Worm (Caenorhabditis elegans) whole organism, early embryonic: Measurements from ENCODE around the gene got-2.2.

Experiments
- B0310.2 ChIP-seq: sonication (generic microtip); optimal IDR thresholded peaks from 2 replicates; lab custom pipeline; 2016; ENCODE audit warnings: mild to moderate bottlenecking, missing genetic modification characterization, missing compliant biosample characterization
- F13C5.2 ChIP-seq: sonication (generic microtip); optimal IDR thresholded peaks from 2 replicates; lab custom pipeline; 2017; ENCODE audit warnings: mild to moderate bottlenecking, missing genetic modification characterization, inconsistent platforms, missing compliant biosample characterization
- aly-1 ChIP-seq: sonication (generic microtip); optimal IDR thresholded peaks from 2 replicates; lab custom pipeline; 2016; ENCODE audit warnings: missing genetic modification characterization, missing compliant biosample characterization
- ama-1 ChIP-seq: fragments of 150-350 bp; optimal IDR thresholded peaks from 2 replicates; lab custom pipeline; 2014
- ceh-13 ChIP-seq: fragments of 200-800 bp; sonication (Bioruptor generic); optimal IDR thresholded peaks from 2 replicates; lab custom pipeline; 2018; ENCODE audit warnings: mild to moderate bottlenecking, missing genetic modification characterization, missing compliant biosample characterization
- ceh-36 ChIP-seq: sonication (generic microtip); optimal IDR thresholded peaks from 2 replicates; lab custom pipeline; 2016; ENCODE audit warnings: missing genetic modification characterization, inconsistent platforms, missing compliant biosample characterization
- ets-7 ChIP-seq: sonication (generic microtip); optimal IDR thresholded peaks from 2 replicates; lab custom pipeline; 2016; ENCODE audit warnings: missing genotype, missing genetic modification characterization, missing compliant biosample characterization
- flt-1 ChIP-seq: fragments of 200-800 bp; sonication (Bioruptor generic); IDR thresholded peaks from 2 replicates; pipeline ENCODE4 v1.3.6; 2022; ENCODE audit warnings: missing genetic modification characterization, missing compliant biosample characterization
- hmbx-1 ChIP-seq: sonication (generic microtip); optimal IDR thresholded peaks from 2 replicates; lab custom pipeline; 2016; ENCODE audit warnings: mild to moderate bottlenecking, missing genetic modification characterization, missing compliant biosample characterization
- hmg-4 ChIP-seq: fragments of 200-800 bp; sonication (Bioruptor generic); optimal IDR thresholded peaks from 2 replicates; lab custom pipeline; 2018; ENCODE audit warnings: mild to moderate bottlenecking, missing genetic modification characterization, missing compliant biosample characterization
- hnd-1 ChIP-seq: sonication (generic microtip); optimal IDR thresholded peaks from 2 replicates; lab custom pipeline; 2016; ENCODE audit warnings: missing genetic modification characterization, missing compliant biosample characterization
- pes-1 ChIP-seq: fragments of 200-800 bp; sonication (Bioruptor generic); IDR thresholded peaks from 2 replicates; pipeline ENCODE4 v1.3.6; 2022; ENCODE audit warnings: missing genetic modification reagents, missing genetic modification characterization, missing compliant biosample characterization
- scrt-1 ChIP-seq: fragments of 200-800 bp; sonication (Bioruptor generic); IDR thresholded peaks from 2 replicates; pipeline ENCODE4 v1.3.6; 2022; ENCODE audit warnings: missing genetic modification characterization, missing compliant biosample characterization
- sea-1 ChIP-seq: fragments of 200-800 bp; sonication (Bioruptor generic); conservative IDR thresholded peaks from 2 replicates; pipeline ENCODE4 v1.3.6; 2022; ENCODE audit warnings: missing genetic modification characterization, missing compliant biosample characterization
- tbx-11 ChIP-seq: fragments of 200-800 bp; sonication (Bioruptor generic); IDR thresholded peaks from 2 replicates; pipeline ENCODE4 v1.3.6; 2022; ENCODE audit warnings: missing genetic modification characterization, missing compliant biosample characterization
- tbx-37 ChIP-seq: fragments of 200-800 bp; sonication (Bioruptor generic); conservative IDR thresholded peaks from 2 replicates; pipeline ENCODE4 v1.3.6; 2022; ENCODE audit warnings: missing genetic modification reagents, missing genetic modification characterization, missing compliant biosample characterization
- tra-4 ChIP-seq: sonication (generic microtip); optimal IDR thresholded peaks from 2 replicates; lab custom pipeline; 2017; ENCODE audit warnings: missing genetic modification characterization, missing compliant biosample characterization

The got-2.2 gene

ce11 chrX:6251321-6251720 lies 10.5 kb downstream of the got-2.2 start:
- TF ChIP-seq ceh-36 (tag; lab: Kevin White, UChicago), result no peak
- no peak for TF ChIP-seq hmg-4 (GFP tag; lab: Kevin White, UChicago)
- no peak for TF ChIP-seq B0310.2 (tag; lab: Kevin White, UChicago)
- TF ChIP-seq hnd-1 (tag; lab: Kevin White, UChicago), result no peak
- no peak for TF ChIP-seq ceh-13 (GFP tag; lab: Kevin White, UChicago)
- no peak for TF ChIP-seq hmbx-1 (tag; lab: Kevin White, UChicago)
- TF ChIP-seq ama-1 (lab: Kevin White, UChicago), result no peak
- no peak for TF ChIP-seq flt-1 (GFP tag; lab: Robert Waterston, UW)
- no peak for TF ChIP-seq F13C5.2 (tag; lab: Kevin White, UChicago)
- no peak for TF ChIP-seq tbx-11
- TF ChIP-seq scrt-1 (GFP tag; lab: Robert Waterston, UW), result no peak
- no peak for TF ChIP-seq pes-1
- TF ChIP-seq tbx-37, result no peak
- TF ChIP-seq sea-1 (GFP tag; lab: Robert Waterston, UW), result no peak
- TF ChIP-seq aly-1 (tag; lab: Kevin White, UChicago), result no peak
- no peak for TF ChIP-seq tra-4 (tag; lab: Kevin White, UChicago)

ce11 chrX:6251947-6252617 lies 11.3 kb downstream of the got-2.2 start:
- TF ChIP-seq hmg-4 (GFP tag; lab: Kevin White, UChicago), result peak; percentile 48
- no peak for TF ChIP-seq ceh-13 (GFP tag; lab: Kevin White, UChicago)
- peak; percentile 61 for TF ChIP-seq aly-1 (tag; lab: Kevin White, UChicago)
- peak; percentile 57; the same call in 1 of the 2 replicates for TF ChIP-seq sea-1 (GFP tag; lab: Robert Waterston, UW)
- peak; percentile 1 for TF ChIP-seq F13C5.2 (tag; lab: Kevin White, UChicago)
- 0 out of 2 replicates have a peak, but pooled peaks have one; percentile 54 for TF ChIP-seq scrt-1 (GFP tag; lab: Robert Waterston, UW)
- no peak for TF ChIP-seq hnd-1 (tag; lab: Kevin White, UChicago)
- TF ChIP-seq pes-1, result no peak
- peak; percentile 91 for TF ChIP-seq ama-1 (lab: Kevin White, UChicago)

ce11 chrX:6252752-6253151 lies 12.0 kb downstream of the got-2.2 start:
- TF ChIP-seq F13C5.2 (tag; lab: Kevin White, UChicago) (no peak), tbx-11 (no peak), tra-4 (tag; lab: Kevin White, UChicago) (no peak), ceh-36 (tag; lab: Kevin White, UChicago) (no peak), ceh-13 (GFP tag; lab: Kevin White, UChicago) (no peak), flt-1 (GFP tag; lab: Robert Waterston, UW) (no peak), hnd-1 (tag; lab: Kevin White, UChicago) (no peak), hmbx-1 (tag; lab: Kevin White, UChicago) (no peak), ets-7 (tag; lab: Kevin White, UChicago) (peak; percentile 14)

- no peak for TF ChIP-seq hnd-1 (tag; lab: Kevin White, UChicago)
- no peak for TF ChIP-seq tbx-11
- no peak for TF ChIP-seq ceh-36 (tag; lab: Kevin White, UChicago)
- TF ChIP-seq B0310.2 (tag; lab: Kevin White, UChicago), result no peak
- no peak for TF ChIP-seq tra-4 (tag; lab: Kevin White, UChicago)
Observed at ce11 chrX:6253160-6253559, 12.4 kb downstream of the got-2.2 start.

- TF ChIP-seq hnd-1 (tag; lab: Kevin White, UChicago) (no peak), hmbx-1 (tag; lab: Kevin White, UChicago) (no peak), tbx-37 (no peak), ceh-36 (tag; lab: Kevin White, UChicago) (no peak), ceh-13 (GFP tag; lab: Kevin White, UChicago) (no peak), ets-7 (tag; lab: Kevin White, UChicago) (no peak), aly-1 (tag; lab: Kevin White, UChicago) (no peak)
Observed at ce11 chrX:6253566-6253898, 12.7 kb downstream of the got-2.2 start.

- TF ChIP-seq ceh-36 (tag; lab: Kevin White, UChicago) (peak; percentile 24), scrt-1 (GFP tag; lab: Robert Waterston, UW) (no peak), hmg-4 (GFP tag; lab: Kevin White, UChicago) (peak; percentile 67), pes-1 (0 out of 2 replicates have a peak, but pooled peaks have one; percentile 11), aly-1 (tag; lab: Kevin White, UChicago) (no peak), sea-1 (GFP tag; lab: Robert Waterston, UW) (peak; percentile 56; the same call in 1 of the 2 replicates), F13C5.2 (tag; lab: Kevin White, UChicago) (no peak), ama-1 (lab: Kevin White, UChicago) (no peak), flt-1 (GFP tag; lab: Robert Waterston, UW) (no peak), tra-4 (tag; lab: Kevin White, UChicago) (no peak), ets-7 (tag; lab: Kevin White, UChicago) (no peak), B0310.2 (tag; lab: Kevin White, UChicago) (no peak), hnd-1 (tag; lab: Kevin White, UChicago) (no peak)
Observed at ce11 chrX:6253899-6254670, 13.3 kb downstream of the got-2.2 start.

- no peak for TF ChIP-seq tbx-37
- no peak for TF ChIP-seq tbx-11
- no peak for TF ChIP-seq flt-1 (GFP tag; lab: Robert Waterston, UW)
- TF ChIP-seq scrt-1 (GFP tag; lab: Robert Waterston, UW), result no peak
Observed at ce11 chrX:6254671-6255031, 13.9 kb downstream of the got-2.2 start.
